Worm (Caenorhabditis elegans) whole organism, mixed stage, embryonic: ENCODE data around the gene C10A4.2.

Experiments used
- ces-1 ChIP-seq: fragments of 150-350 bp; optimal IDR thresholded peaks from 2 replicates; lab custom pipeline; 2014; ENCODE audit warnings: missing biosample characterization, missing genetic modification reagents, missing genetic modification characterization
- elt-3 ChIP-seq: fragments of 150-350 bp; optimal IDR thresholded peaks from 2 replicates; lab custom pipeline; 2014; ENCODE audit warnings: missing biosample characterization, missing genetic modification characterization
- ham-2 ChIP-seq: fragments of 200-800 bp; sonication (Bioruptor generic); optimal IDR thresholded peaks from 2 replicates; lab custom pipeline; 2018; ENCODE audit warnings: mild to moderate bottlenecking, missing genetic modification characterization, missing compliant biosample characterization
- hlh-1 ChIP-seq: fragments of 150-350 bp; optimal IDR thresholded peaks from 2 replicates; lab custom pipeline; 2014; ENCODE audit warnings: missing biosample characterization, missing genetic modification reagents, missing genetic modification characterization
- lin-13 ChIP-seq: fragments of 150-350 bp; optimal IDR thresholded peaks from 2 replicates; lab custom pipeline; 2014; ENCODE audit warnings: missing biosample characterization, missing genetic modification characterization
- mep-1 ChIP-seq: fragments of 150-350 bp; optimal IDR thresholded peaks from 2 replicates; lab custom pipeline; 2017; ENCODE audit warnings: missing biosample characterization, missing genetic modification reagents, missing genetic modification characterization, inconsistent platforms
- nhr-12 ChIP-seq: fragments of 150-350 bp; optimal IDR thresholded peaks from 2 replicates; lab custom pipeline; 2014; ENCODE audit warnings: missing biosample characterization, missing genetic modification characterization
- nhr-237 ChIP-seq: fragments of 150-350 bp; optimal IDR thresholded peaks from 2 replicates; lab custom pipeline; 2014; ENCODE audit warnings: missing biosample characterization, missing genetic modification characterization
- nhr-28 ChIP-seq: fragments of 150-350 bp; optimal IDR thresholded peaks from 2 replicates; lab custom pipeline; 2014; ENCODE audit warnings: missing biosample characterization, missing genetic modification characterization
- nhr-76 ChIP-seq: sonication (generic microtip); optimal IDR thresholded peaks from 2 replicates; lab custom pipeline; 2017; ENCODE audit warnings: missing biosample characterization, missing genetic modification characterization
- pha-4 ChIP-seq: fragments of 150-350 bp; optimal IDR thresholded peaks from 2 replicates; lab custom pipeline; 2018; ENCODE audit warnings: missing biosample characterization, missing genetic modification reagents, missing genetic modification characterization
- snpc-4 ChIP-seq: fragments of 150-350 bp; optimal IDR thresholded peaks from 2 replicates; lab custom pipeline; 2014; ENCODE audit warnings: missing biosample characterization, missing genetic modification characterization
- unc-62 ChIP-seq: fragments of 150-350 bp; optimal IDR thresholded peaks from 2 replicates; lab custom pipeline; 2014; ENCODE audit warnings: missing biosample characterization, missing genetic modification reagents, missing genetic modification characterization
- ztf-11 ChIP-seq: fragments of 150-350 bp; optimal IDR thresholded peaks from 2 replicates; lab custom pipeline; 2014; ENCODE audit warnings: missing biosample characterization, missing genetic modification characterization

ce11 chrX:7378608-7379007 lies 31.4 kb upstream of the C10A4.2 start:
- TF ChIP-seq snpc-4 (no peak), nhr-237 (tag; lab: Kevin White, UChicago) (no peak), pha-4 (no peak), nhr-76 (no peak), nhr-28 (no peak), unc-62 (no peak), ztf-11 (tag; lab: Kevin White, UChicago) (no peak), lin-13 (tag; lab: Kevin White, UChicago) (no peak), mep-1 (no peak), elt-3 (tag; lab: Kevin White, UChicago) (no peak), nhr-12 (tag; lab: Kevin White, UChicago) (no peak), ces-1 (GFP tag; lab: Kevin White, UChicago) (no peak), hlh-1 (tag; lab: Kevin White, UChicago) (no peak), ham-2 (GFP tag; lab: Kevin White, UChicago) (no peak)
